Worm (Caenorhabditis elegans) whole organism, L2 larva: ENCODE measurements around the gene pals-23.

Experiments
- C34F6.9 ChIP-seq: fragments of 150-350 bp; optimal IDR thresholded peaks from 2 replicates; lab custom pipeline; 2014; ENCODE audit warnings: missing biosample characterization, missing genetic modification characterization
- F13H6.1 ChIP-seq: sonication (generic microtip); optimal IDR thresholded peaks from 2 replicates; lab custom pipeline; 2016; ENCODE audit warnings: missing genetic modification characterization, missing compliant biosample characterization
- ZK546.5 ChIP-seq: sonication (generic microtip); optimal IDR thresholded peaks from 2 replicates; lab custom pipeline; 2017; ENCODE audit warnings: missing biosample characterization, missing genetic modification characterization
- aly-2 ChIP-seq: fragments of 150-350 bp; optimal IDR thresholded peaks from 2 replicates; lab custom pipeline; 2014; ENCODE audit warnings: missing biosample characterization, missing genetic modification characterization
- blmp-1 ChIP-seq: sonication (generic microtip); optimal IDR thresholded peaks from 2 replicates; lab custom pipeline; 2017; ENCODE audit warnings: missing genetic modification characterization, mild to moderate bottlenecking, missing compliant biosample characterization, antibody characterized with exemption, moderate library complexity; ENCODE audit not compliant: insufficient read depth
- ceh-16 ChIP-seq: fragments of 150-350 bp; optimal IDR thresholded peaks from 2 replicates; lab custom pipeline; 2014; ENCODE audit warnings: missing biosample characterization, missing genetic modification characterization
- ceh-82 ChIP-seq: fragments of 150-350 bp; optimal IDR thresholded peaks from 2 replicates; lab custom pipeline; 2014; ENCODE audit warnings: missing biosample characterization, missing genetic modification characterization
- dmd-4 ChIP-seq: sonication (generic microtip); optimal IDR thresholded peaks from 2 replicates; lab custom pipeline; 2017; ENCODE audit warnings: missing biosample characterization, missing genetic modification characterization
- egl-27 ChIP-seq: sonication (generic microtip); optimal IDR thresholded peaks from 3 replicates; lab custom pipeline; 2017; ENCODE audit warnings: missing biosample characterization, missing genetic modification reagents, missing genetic modification characterization
- fos-1 ChIP-seq: fragments of 150-350 bp; optimal IDR thresholded peaks from 2 replicates; lab custom pipeline; 2014; ENCODE audit warnings: missing biosample characterization, missing genetic modification characterization
- gmeb-1 ChIP-seq: fragments of 150-350 bp; optimal IDR thresholded peaks from 2 replicates; lab custom pipeline; 2014; ENCODE audit warnings: missing biosample characterization, missing genetic modification characterization
- lin-11 ChIP-seq: fragments of 150-350 bp; sonication (generic microtip); optimal IDR thresholded peaks from 2 replicates; lab custom pipeline; 2014; ENCODE audit warnings: missing biosample characterization, missing genetic modification characterization, inconsistent platforms, mixed read lengths
- lin-39 ChIP-seq: fragments of 150-350 bp; optimal IDR thresholded peaks from 2 replicates; lab custom pipeline; 2014; ENCODE audit warnings: missing biosample characterization, missing genetic modification reagents, missing genetic modification characterization
- lsy-2 ChIP-seq, 2 experiments: fragments of 150-350 bp in 1 of 2; sonication (generic microtip) in 1 of 2; optimal IDR thresholded peaks; 2 replicates each; lab custom pipeline; 2014 to 2017; ENCODE audit warnings: missing biosample characterization in 2 of 2, missing genetic modification characterization in 2 of 2
- mab-5 ChIP-seq: fragments of 150-350 bp; optimal IDR thresholded peaks from 2 replicates; lab custom pipeline; 2014; ENCODE audit warnings: missing biosample characterization, missing genetic modification characterization
- mbf-1 ChIP-seq: sonication (generic microtip); optimal IDR thresholded peaks from 2 replicates; lab custom pipeline; 2017; ENCODE audit warnings: missing biosample characterization, missing genetic modification characterization
- mdl-1 ChIP-seq, 2 experiments: fragments of 150-350 bp in 1 of 2; sonication (generic microtip) in 1 of 2; optimal IDR thresholded peaks; 2 replicates each; lab custom pipeline; 2017; ENCODE audit warnings: missing biosample characterization in 2 of 2, missing genetic modification characterization in 2 of 2
- nhr-10 ChIP-seq: sonication (generic microtip); optimal IDR thresholded peaks from 2 replicates; lab custom pipeline; 2017; ENCODE audit warnings: missing biosample characterization, missing genetic modification characterization
- nhr-11 ChIP-seq: fragments of 150-350 bp; optimal IDR thresholded peaks from 2 replicates; lab custom pipeline; 2014; ENCODE audit warnings: missing biosample characterization, missing genetic modification characterization
- nhr-12 ChIP-seq: fragments of 150-350 bp; optimal IDR thresholded peaks from 2 replicates; lab custom pipeline; 2014; ENCODE audit warnings: missing biosample characterization, missing genetic modification characterization
- nhr-129 ChIP-seq: fragments of 150-350 bp; optimal IDR thresholded peaks from 2 replicates; lab custom pipeline; 2014; ENCODE audit warnings: missing biosample characterization, missing genetic modification characterization
- nhr-23 ChIP-seq: fragments of 150-350 bp; optimal IDR thresholded peaks from 2 replicates; lab custom pipeline; 2014; ENCODE audit warnings: missing biosample characterization, missing genetic modification reagents, missing genetic modification characterization
- nhr-237 ChIP-seq: fragments of 150-350 bp; optimal IDR thresholded peaks from 2 replicates; lab custom pipeline; 2014; ENCODE audit warnings: missing biosample characterization, missing genetic modification characterization
- nhr-25 ChIP-seq: fragments of 150-350 bp; sonication (generic microtip); optimal IDR thresholded peaks from 3 replicates; lab custom pipeline; 2014; ENCODE audit warnings: missing biosample characterization, missing genetic modification characterization
- nhr-6 ChIP-seq: fragments of 150-350 bp; optimal IDR thresholded peaks from 2 replicates; lab custom pipeline; 2014; ENCODE audit warnings: missing biosample characterization, missing genetic modification characterization
- nhr-77 ChIP-seq: fragments of 150-350 bp; optimal IDR thresholded peaks from 2 replicates; lab custom pipeline; 2014; ENCODE audit warnings: missing biosample characterization, missing genetic modification characterization
- peb-1 ChIP-seq: fragments of 150-350 bp; optimal IDR thresholded peaks from 2 replicates; lab custom pipeline; 2014; ENCODE audit warnings: missing biosample characterization, missing genetic modification characterization
- sem-4 ChIP-seq: fragments of 150-350 bp; optimal IDR thresholded peaks from 2 replicates; lab custom pipeline; 2014; ENCODE audit warnings: missing biosample characterization, missing genetic modification reagents, missing genetic modification characterization
- skn-1 ChIP-seq: sonication (generic microtip); optimal IDR thresholded peaks from 2 replicates; lab custom pipeline; 2017; ENCODE audit warnings: missing biosample characterization, missing genetic modification characterization
- sma-9 ChIP-seq, 2 experiments: fragments of 150-350 bp in 1 of 2; sonication (generic microtip) in 1 of 2; optimal IDR thresholded peaks; 2 replicates each; lab custom pipeline; 2014 to 2016; ENCODE audit warnings: missing genetic modification characterization in 2 of 2, mild to moderate bottlenecking in 1 of 2, missing biosample characterization in 1 of 2, missing compliant biosample characterization in 1 of 2, missing genetic modification reagents in 1 of 2, moderate library complexity in 1 of 2
- unc-39 ChIP-seq: fragments of 150-350 bp; optimal IDR thresholded peaks from 2 replicates; lab custom pipeline; 2014; ENCODE audit warnings: missing biosample characterization, missing genetic modification characterization
- unc-55 ChIP-seq: fragments of 150-350 bp; sonication (generic microtip); optimal IDR thresholded peaks from 3 replicates; lab custom pipeline; 2014; ENCODE audit warnings: missing biosample characterization, missing genetic modification reagents, missing genetic modification characterization
- unc-62 ChIP-seq: fragments of 150-350 bp; optimal IDR thresholded peaks from 2 replicates; lab custom pipeline; 2014; ENCODE audit warnings: missing biosample characterization, missing genetic modification reagents, missing genetic modification characterization
- ztf-1 ChIP-seq: fragments of 200-800 bp; sonication (Bioruptor generic); conservative IDR thresholded peaks from 2 replicates; pipeline ENCODE4 v1.3.6; 2022; ENCODE audit warnings: missing genetic modification characterization, missing compliant biosample characterization
- ztf-11 ChIP-seq: sonication (generic microtip); optimal IDR thresholded peaks from 2 replicates; lab custom pipeline; 2017; ENCODE audit warnings: missing biosample characterization, missing genetic modification characterization
- ztf-4 ChIP-seq: fragments of 150-350 bp; optimal IDR thresholded peaks from 2 replicates; lab custom pipeline; 2014; ENCODE audit warnings: missing biosample characterization, missing genetic modification characterization

pals-23 gene

ce11 chrIII:159665-160064 lies 35.1 kb downstream of the pals-23 start:
- TF ChIP-seq dmd-4 (tag; lab: Kevin White, UChicago) (no peak), sma-9 (GFP tag; optimal IDR thresholded peaks at IDR 0.05; lab: Kevin White, UChicago) (no peak), sma-9 (tag; optimal IDR thresholded peaks at IDR 0.05; lab: Kevin White, UChicago) (no peak), nhr-25 (tag; lab: Kevin White, UChicago) (no peak), mdl-1 (tag; optimal IDR thresholded peaks at IDR 0.05; lab: Kevin White, UChicago) (no peak), sem-4 (tag; lab: Kevin White, UChicago) (no peak), lsy-2 (tag; optimal IDR thresholded peaks at IDR 0.05; lab: Kevin White, UChicago) (no peak), ztf-1 (GFP tag; lab: Robert Waterston, UW) (no peak), nhr-11 (tag; lab: Kevin White, UChicago) (no peak), blmp-1 (tag; lab: Kevin White, UChicago) (no peak), egl-27 (tag; lab: Kevin White, UChicago) (no peak), unc-62 (GFP tag; lab: Kevin White, UChicago) (no peak), gmeb-1 (tag; lab: Kevin White, UChicago) (no peak)

ce11 chrIII:164775-165174 lies 40.2 kb downstream of the pals-23 start, which contains the start of gene F40G9.8:
TSS of gene F40G9.8 (minus strand) at chrIII:164875.
- TF ChIP-seq sem-4 (tag; lab: Kevin White, UChicago) = no peak
- no peak for TF ChIP-seq ztf-4 (tag; lab: Kevin White, UChicago)
- TF ChIP-seq ztf-1 (GFP tag; lab: Robert Waterston, UW) = no peak
- no peak for TF ChIP-seq nhr-10 (tag; lab: Kevin White, UChicago)
- TF ChIP-seq unc-62 (GFP tag; lab: Kevin White, UChicago) = no peak
- TF ChIP-seq nhr-11 (tag; lab: Kevin White, UChicago) = no peak
- TF ChIP-seq lin-39 (tag; lab: Kevin White, UChicago) = no peak
- no peak for TF ChIP-seq nhr-25 (tag; lab: Kevin White, UChicago)
- no peak for TF ChIP-seq aly-2
- TF ChIP-seq gmeb-1 (tag; lab: Kevin White, UChicago) = no peak
- no peak for TF ChIP-seq ceh-16 (tag; lab: Kevin White, UChicago)
- TF ChIP-seq sma-9 (GFP tag; optimal IDR thresholded peaks at IDR 0.05; lab: Kevin White, UChicago) = no peak
- TF ChIP-seq sma-9 (tag; optimal IDR thresholded peaks at IDR 0.05; lab: Kevin White, UChicago) = no peak
- no peak for TF ChIP-seq nhr-237 (tag; lab: Kevin White, UChicago)
- no peak for TF ChIP-seq nhr-12 (tag; lab: Kevin White, UChicago)
- TF ChIP-seq skn-1 (tag; lab: Kevin White, UChicago) = no peak
- TF ChIP-seq nhr-77 (tag; lab: Kevin White, UChicago) = no peak
- TF ChIP-seq nhr-129 (tag; lab: Kevin White, UChicago) = no peak
- no peak for TF ChIP-seq nhr-23 (tag; lab: Kevin White, UChicago)

- no peak for TF ChIP-seq nhr-25 (tag; lab: Kevin White, UChicago)
- TF ChIP-seq nhr-6 (tag; lab: Kevin White, UChicago) = no peak
- no peak for TF ChIP-seq lin-11 (tag; lab: Kevin White, UChicago)
- TF ChIP-seq ztf-11 (tag; lab: Kevin White, UChicago) = no peak
- no peak for TF ChIP-seq mab-5 (tag; lab: Kevin White, UChicago)
- no peak for TF ChIP-seq unc-55 (GFP tag; lab: Kevin White, UChicago)
- TF ChIP-seq mbf-1 (tag; lab: Kevin White, UChicago) = no peak
- TF ChIP-seq fos-1 (tag; lab: Kevin White, UChicago) = no peak
- no peak for TF ChIP-seq skn-1 (tag; lab: Kevin White, UChicago)
- no peak for TF ChIP-seq peb-1
- TF ChIP-seq C34F6.9 (tag; lab: Kevin White, UChicago) = no peak
- no peak for TF ChIP-seq dmd-4 (tag; lab: Kevin White, UChicago)
- TF ChIP-seq ZK546.5 (tag; lab: Kevin White, UChicago) = no peak
- no peak for TF ChIP-seq nhr-129 (tag; lab: Kevin White, UChicago)
- TF ChIP-seq F13H6.1 (tag; lab: Kevin White, UChicago) = no peak
- no peak for TF ChIP-seq unc-39 (tag; lab: Kevin White, UChicago)
- no peak for TF ChIP-seq nhr-77 (tag; lab: Kevin White, UChicago)
- no peak for TF ChIP-seq ceh-82 (tag; lab: Kevin White, UChicago)
- TF ChIP-seq lin-39 (tag; lab: Kevin White, UChicago) = no peak
- TF ChIP-seq, all 48 proteins: peak for 0
Observed at ce11 chrIII:165390-165789, 40.8 kb downstream of the pals-23 start, which contains the start of gene F40G9.7. TSS of gene F40G9.7 (plus strand) at chrIII:165690.
